Worm (Caenorhabditis elegans): ENCODE results near the gene ppm-1.A.
A peak's percentile ranks its signal among the peaks of the same experiment; 100 is the strongest.

- peak; percentile 69 for TF ChIP-seq dve-1 (tag; optimal IDR thresholded peaks at IDR 0.05; ENCODE audit: insufficient read depth)
- no peak for TF ChIP-seq pqm-1 (tag; optimal IDR thresholded peaks at IDR 0.05)
- peak; percentile 38 for TF ChIP-seq ztf-7 (tag; optimal IDR thresholded peaks at IDR 0.05)
- peak; percentile 62; the same call in 1 of the 2 replicates for TF ChIP-seq pha-4 (GFP tag; IDR thresholded peaks at IDR 0.05)
- TF ChIP-seq pha-4 (tag; optimal IDR thresholded peaks at IDR 0.05), result peak; percentile 82
- TF ChIP-seq lsy-2 (tag; optimal IDR thresholded peaks at IDR 0.05), result no peak
- TF ChIP-seq egl-27 (tag; optimal IDR thresholded peaks at IDR 0.05), result no peak
- no peak for TF ChIP-seq nhr-25 (tag; optimal IDR thresholded peaks at IDR 0.05; ENCODE audit: borderline replicate concordance, insufficient read depth)
- no peak for TF ChIP-seq lir-3 (tag; optimal IDR thresholded peaks at IDR 0.05)
- no peak for TF ChIP-seq zip-2 (tag; optimal IDR thresholded peaks at IDR 0.05)
- TF ChIP-seq skn-1 (tag; optimal IDR thresholded peaks at IDR 0.05), result no peak
- peak; percentile 77 for TF ChIP-seq rbr-2 (tag; optimal IDR thresholded peaks at IDR 0.05)
These were observed 42.8 kb upstream of the ppm-1.A start, which contains the start of the genes erh-1 and lpd-9 for ce11 chrV:10578938-10579337.

All from whole organism, L4 larva.